Worm (Caenorhabditis elegans): ENCODE data around the gene ceph-41.

DNA sequence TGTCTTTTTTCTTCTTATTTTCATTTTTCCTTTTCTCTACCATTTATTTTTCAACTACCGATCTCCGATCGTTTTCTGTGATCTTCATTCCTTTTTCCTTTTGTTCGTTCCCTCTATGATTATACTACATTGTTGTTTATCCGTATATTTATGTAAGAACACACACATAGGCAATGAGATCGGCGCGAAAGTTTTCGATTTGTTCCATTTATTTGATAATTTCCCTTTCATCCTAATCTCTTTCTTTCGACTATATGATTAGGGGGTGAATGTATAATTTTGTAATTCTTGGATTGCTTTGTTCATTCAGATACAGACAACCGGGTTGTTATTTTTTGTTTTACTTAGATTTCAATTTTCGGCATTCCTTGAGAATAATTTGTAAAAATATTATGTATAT is 46.6 kb downstream of the ceph-41 start:
- no peak for TF ChIP-seq him-1 (tag; optimal IDR thresholded peaks at IDR 0.05)
- no peak for TF ChIP-seq dao-5 (tag; optimal IDR thresholded peaks at IDR 0.05)

Data from whole organism, L4/young adult.